Worm (Caenorhabditis elegans) whole organism, young adult: ENCODE results near the gene byn-1.

Source experiments
- C06A6.2 ChIP-seq: fragments of 200-800 bp; sonication (Bioruptor generic); conservative IDR thresholded peaks from 2 replicates; pipeline ENCODE4 v1.3.6; 2022; ENCODE audit warnings: missing genetic modification characterization, missing compliant biosample characterization
- F39B2.1 ChIP-seq: fragments of 200-800 bp; sonication (Bioruptor generic); IDR thresholded peaks from 2 replicates; pipeline ENCODE4 v1.3.6; 2022; ENCODE audit warnings: missing genetic modification reagents, missing genetic modification characterization, missing compliant biosample characterization
- F49E8.2 ChIP-seq: sonication (generic microtip); optimal IDR thresholded peaks from 3 replicates; lab custom pipeline; 2017; ENCODE audit warnings: missing genetic modification characterization, mild to moderate bottlenecking, missing compliant biosample characterization, antibody characterized with exemption, moderate library complexity; ENCODE audit not compliant: insufficient read depth
- F57A8.1 ChIP-seq: fragments of 200-800 bp; sonication (Bioruptor generic); optimal IDR thresholded peaks from 2 replicates; lab custom pipeline; 2018; ENCODE audit warnings: mild to moderate bottlenecking, missing genetic modification characterization, moderate library complexity, missing compliant biosample characterization
- Y53G8AR.9 ChIP-seq: fragments of 200-800 bp; sonication (Bioruptor generic); conservative IDR thresholded peaks from 2 replicates; pipeline ENCODE4 v1.3.6; 2022; ENCODE audit warnings: missing genetic modification reagents, missing genetic modification characterization, missing compliant biosample characterization
- Y56A3A.18 ChIP-seq: fragments of 200-800 bp; sonication (Bioruptor generic); IDR thresholded peaks from 2 replicates; pipeline ENCODE4 v1.3.6; 2022; ENCODE audit warnings: missing genetic modification reagents, missing genetic modification characterization, missing compliant biosample characterization
- Y79H2A.3 ChIP-seq: fragments of 200-800 bp; sonication (Bioruptor generic); conservative IDR thresholded peaks from 2 replicates; pipeline ENCODE4 v1.3.6; 2022; ENCODE audit warnings: missing genetic modification reagents, missing genetic modification characterization, missing compliant biosample characterization
- akir-1 ChIP-seq: fragments of 200-800 bp; sonication (Bioruptor generic); optimal IDR thresholded peaks from 2 replicates; lab custom pipeline; 2018; ENCODE audit warnings: mild to moderate bottlenecking, missing genetic modification characterization, moderate library complexity, missing compliant biosample characterization
- ama-1 ChIP-seq, 3 experiments: fragments of 150-350 bp in 1 of 3; sonication (generic microtip) in 2 of 3; optimal IDR thresholded peaks; 2 replicates each; lab custom pipeline; 2014 to 2018; ENCODE audit warnings: missing biosample characterization in 2 of 3, missing genetic modification characterization in 2 of 3, missing genetic modification reagents in 2 of 3
- aptf-2 ChIP-seq: fragments of 200-800 bp; sonication (Bioruptor generic); conservative IDR thresholded peaks from 2 replicates; pipeline ENCODE4 v1.3.6; 2022; ENCODE audit warnings: missing genetic modification reagents, missing genetic modification characterization, missing compliant biosample characterization
- atf-7 ChIP-seq: sonication (generic microtip); optimal IDR thresholded peaks from 2 replicates; lab custom pipeline; 2017; ENCODE audit warnings: mild to moderate bottlenecking, missing genetic modification characterization, missing compliant biosample characterization
- athp-1 ChIP-seq: sonication (generic microtip); optimal IDR thresholded peaks from 2 replicates; lab custom pipeline; 2017; ENCODE audit warnings: mild to moderate bottlenecking, missing genetic modification characterization, missing compliant biosample characterization
- attf-5 ChIP-seq: fragments of 200-800 bp; sonication (Bioruptor generic); optimal IDR thresholded peaks from 2 replicates; lab custom pipeline; 2018; ENCODE audit warnings: mild to moderate bottlenecking, missing genetic modification characterization, missing compliant biosample characterization
- attf-6 ChIP-seq: fragments of 200-800 bp; sonication (Bioruptor generic); IDR thresholded peaks from 2 replicates; pipeline ENCODE4 v1.3.6; 2022; ENCODE audit warnings: missing genetic modification reagents, missing genetic modification characterization, missing compliant biosample characterization
- bed-1 ChIP-seq: fragments of 200-800 bp; sonication (Bioruptor generic); IDR thresholded peaks from 2 replicates; pipeline ENCODE4 v1.3.6; 2022; ENCODE audit warnings: missing genetic modification reagents, missing genetic modification characterization, missing compliant biosample characterization
- cebp-1 ChIP-seq, 2 experiments: fragments of 200-800 bp in 1 of 2; sonication (Bioruptor generic) in 1 of 2; sonication (generic microtip) in 1 of 2; IDR thresholded peaks in 1 of 2; optimal IDR thresholded peaks in 1 of 2; 2 replicates each; pipeline versions ENCODE4 v1.3.6 to Lab custom; 2017 to 2022; ENCODE audit warnings: missing compliant biosample characterization in 2 of 2, missing genetic modification characterization in 2 of 2, mild to moderate bottlenecking in 1 of 2, missing genetic modification reagents in 1 of 2, moderate library complexity in 1 of 2
- ceh-100 ChIP-seq: fragments of 200-800 bp; sonication (Bioruptor generic); IDR thresholded peaks from 2 replicates; pipeline ENCODE4 v1.3.6; 2022; ENCODE audit warnings: missing genetic modification reagents, missing genetic modification characterization, missing compliant biosample characterization
- dpl-1 ChIP-seq: fragments of 150-350 bp; optimal IDR thresholded peaks from 2 replicates; lab custom pipeline; 2014; ENCODE audit warnings: missing biosample characterization, missing genetic modification reagents, missing genetic modification characterization
- ets-4 ChIP-seq: fragments of 200-800 bp; sonication (Bioruptor generic); optimal IDR thresholded peaks from 2 replicates; lab custom pipeline; 2018; ENCODE audit warnings: mild to moderate bottlenecking, missing genetic modification characterization, missing compliant biosample characterization
- fkh-3 ChIP-seq: sonication (generic microtip); optimal IDR thresholded peaks from 2 replicates; lab custom pipeline; 2016; ENCODE audit warnings: mild to moderate bottlenecking, missing genetic modification characterization, missing compliant biosample characterization
- hlh-26 ChIP-seq: fragments of 200-800 bp; sonication (Bioruptor generic); conservative IDR thresholded peaks from 2 replicates; pipeline ENCODE4 v1.3.6; 2022; ENCODE audit warnings: missing genetic modification reagents, missing genetic modification characterization, missing compliant biosample characterization
- hrde-1 ChIP-seq: sonication (generic microtip); optimal IDR thresholded peaks from 2 replicates; lab custom pipeline; 2016; ENCODE audit warnings: missing genetic modification characterization, mild to moderate bottlenecking, missing compliant biosample characterization, moderate library complexity, missing genotype, missing genetic modification reagents, borderline replicate concordance
- hsf-1 ChIP-seq: fragments of 200-800 bp; sonication (Bioruptor generic); IDR thresholded peaks from 2 replicates; pipeline ENCODE4 v1.3.6; 2022; ENCODE audit warnings: missing genetic modification reagents, missing genetic modification characterization, missing compliant biosample characterization
- lag-1 ChIP-seq: fragments of 200-800 bp; sonication (Bioruptor generic); IDR thresholded peaks from 2 replicates; pipeline ENCODE4 v1.3.6; 2022; ENCODE audit warnings: missing genetic modification reagents, missing genetic modification characterization, missing compliant biosample characterization
- let-526 ChIP-seq: fragments of 200-800 bp; sonication (Bioruptor generic); IDR thresholded peaks from 2 replicates; pipeline ENCODE4 v1.3.6; 2022; ENCODE audit warnings: missing genetic modification reagents, missing genetic modification characterization, missing compliant biosample characterization
- let-607 ChIP-seq, 2 experiments: fragments of 200-800 bp in 1 of 2; sonication (Bioruptor generic) in 1 of 2; sonication (generic microtip) in 1 of 2; optimal IDR thresholded peaks; 2 replicates each; lab custom pipeline; 2016 to 2018; ENCODE audit warnings: mild to moderate bottlenecking in 2 of 2, missing compliant biosample characterization in 2 of 2, missing genetic modification characterization in 2 of 2, moderate library complexity in 2 of 2, missing genotype in 1 of 2
- lin-54 ChIP-seq: fragments of 200-800 bp; sonication (Bioruptor generic); optimal IDR thresholded peaks from 2 replicates; lab custom pipeline; 2018; ENCODE audit warnings: mild to moderate bottlenecking, missing genetic modification characterization, missing compliant biosample characterization
- lsl-1 ChIP-seq: fragments of 200-800 bp; sonication (Bioruptor generic); optimal IDR thresholded peaks from 2 replicates; lab custom pipeline; 2018; ENCODE audit warnings: mild to moderate bottlenecking, missing genetic modification characterization, moderate library complexity, missing compliant biosample characterization
- madf-6 ChIP-seq: fragments of 200-800 bp; sonication (Bioruptor generic); IDR thresholded peaks from 2 replicates; pipeline ENCODE4 v1.3.6; 2022; ENCODE audit warnings: missing genetic modification reagents, missing genetic modification characterization, missing compliant biosample characterization
- mel-28 ChIP-seq: sonication (generic microtip); optimal IDR thresholded peaks from 2 replicates; lab custom pipeline; 2016; ENCODE audit warnings: borderline replicate concordance, mild to moderate bottlenecking, missing genetic modification characterization, missing compliant biosample characterization
- nhr-120 ChIP-seq: fragments of 200-800 bp; sonication (Bioruptor generic); IDR thresholded peaks from 2 replicates; pipeline ENCODE4 v1.3.6; 2022; ENCODE audit warnings: missing genetic modification characterization, missing compliant biosample characterization
- nhr-90 ChIP-seq: sonication (generic microtip); optimal IDR thresholded peaks from 2 replicates; lab custom pipeline; 2016; ENCODE audit warnings: missing genotype, mild to moderate bottlenecking, missing genetic modification characterization, missing compliant biosample characterization
- pbrm-1 ChIP-seq: fragments of 200-800 bp; sonication (Bioruptor generic); IDR thresholded peaks from 2 replicates; pipeline ENCODE4 v1.3.6; 2022; ENCODE audit warnings: missing genetic modification reagents, missing genetic modification characterization, missing compliant biosample characterization
- repo-1 ChIP-seq: sonication (generic microtip); optimal IDR thresholded peaks from 2 replicates; lab custom pipeline; 2017; ENCODE audit warnings: mild to moderate bottlenecking, missing genetic modification characterization, missing compliant biosample characterization
- sdz-38 ChIP-seq: sonication (generic microtip); optimal IDR thresholded peaks from 2 replicates; lab custom pipeline; 2016; ENCODE audit warnings: missing genotype, missing genetic modification characterization, missing compliant biosample characterization
- snpc-1.1 ChIP-seq: sonication (generic microtip); optimal IDR thresholded peaks from 2 replicates; lab custom pipeline; 2017; ENCODE audit warnings: missing genetic modification characterization, mild to moderate bottlenecking, missing compliant biosample characterization, antibody characterized with exemption, moderate library complexity, missing genotype, missing genetic modification reagents; ENCODE audit not compliant: insufficient read depth
- snpc-3.4 ChIP-seq: sonication (generic microtip); optimal IDR thresholded peaks from 2 replicates; lab custom pipeline; 2017; ENCODE audit warnings: missing genetic modification characterization, mild to moderate bottlenecking, missing compliant biosample characterization, antibody characterized with exemption, moderate library complexity, missing genotype, missing genetic modification reagents
- snpc-4 ChIP-seq, 5 experiments: fragments of 150-350 bp in 1 of 5; sonication (generic microtip) in 4 of 5; optimal IDR thresholded peaks; 2 replicates each; lab custom pipeline; 2014 to 2018; ENCODE audit warnings: missing genetic modification characterization in 5 of 5, missing biosample characterization in 3 of 5, antibody characterized with exemption in 2 of 5, mild to moderate bottlenecking in 2 of 5, missing compliant biosample characterization in 2 of 5, missing genotype in 2 of 5, moderate library complexity in 2 of 5, missing genetic modification reagents in 1 of 5
- somi-1 ChIP-seq: fragments of 200-800 bp; sonication (Bioruptor generic); optimal IDR thresholded peaks from 2 replicates; lab custom pipeline; 2018; ENCODE audit warnings: mild to moderate bottlenecking, missing genetic modification characterization, missing compliant biosample characterization
- tlf-1 ChIP-seq: fragments of 200-800 bp; sonication (Bioruptor generic); optimal IDR thresholded peaks from 2 replicates; lab custom pipeline; 2018; ENCODE audit warnings: mild to moderate bottlenecking, missing genetic modification characterization, missing compliant biosample characterization
- unc-130 ChIP-seq: sonication (generic microtip); optimal IDR thresholded peaks from 2 replicates; lab custom pipeline; 2016; ENCODE audit warnings: missing genetic modification reagents, missing genetic modification characterization, missing compliant biosample characterization
- unc-62 ChIP-seq: fragments of 150-350 bp; optimal IDR thresholded peaks from 2 replicates; lab custom pipeline; 2014; ENCODE audit warnings: missing biosample characterization, missing genetic modification reagents, missing genetic modification characterization
- xnd-1 ChIP-seq: sonication (generic microtip); optimal IDR thresholded peaks from 2 replicates; lab custom pipeline; 2016; ENCODE audit warnings: missing genotype, missing genetic modification reagents, missing genetic modification characterization, missing compliant biosample characterization
- ztf-18 ChIP-seq: sonication (generic microtip); optimal IDR thresholded peaks from 2 replicates; lab custom pipeline; 2016; ENCODE audit warnings: missing genotype, mild to moderate bottlenecking, missing genetic modification characterization, missing compliant biosample characterization
- ztf-26 ChIP-seq: sonication (generic microtip); optimal IDR thresholded peaks from 2 replicates; lab custom pipeline; 2017; ENCODE audit warnings: missing genetic modification characterization, missing compliant biosample characterization
- ztf-28 ChIP-seq: fragments of 200-800 bp; sonication (Bioruptor generic); IDR thresholded peaks from 2 replicates; pipeline ENCODE4 v1.3.6; 2022; ENCODE audit warnings: missing genetic modification reagents, missing genetic modification characterization, missing compliant biosample characterization

The byn-1 gene

DNA sequence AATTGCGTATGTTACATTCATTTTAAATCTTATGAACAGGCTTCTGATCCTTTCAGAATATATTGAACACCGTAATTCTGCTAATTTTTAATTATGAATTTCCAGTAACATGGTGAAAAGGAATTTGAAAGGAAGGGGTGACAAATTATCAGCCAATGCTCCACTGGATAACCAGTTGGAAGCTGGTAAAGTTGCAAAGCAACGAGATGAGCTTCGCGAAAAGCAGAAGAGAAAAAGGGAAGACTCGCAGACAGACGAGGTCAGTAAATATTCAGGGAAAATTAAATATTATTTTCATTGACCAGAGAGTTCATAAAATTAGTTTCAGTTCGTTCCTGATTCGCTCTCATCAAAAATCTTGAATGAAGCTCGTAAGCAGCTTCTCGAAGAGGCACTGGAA, at the start of gene byn-1:
Gene byn-1 (plus strand): TSS at position 106 of the 400 bp plus-strand sequence.
- no peak for TF ChIP-seq Y79H2A.3 (GFP tag; lab: Robert Waterston, UW)
- no peak for TF ChIP-seq dpl-1 (GFP tag; lab: Kevin White, UChicago)
- TF ChIP-seq ztf-28 (GFP tag; lab: Robert Waterston, UW): no peak
- no peak for TF ChIP-seq attf-6 (GFP tag; lab: Robert Waterston, UW)
- TF ChIP-seq ztf-18 (tag; lab: Kevin White, UChicago): no peak
- TF ChIP-seq aptf-2: no peak
- peak; percentile 56 for TF ChIP-seq madf-6 (GFP tag; lab: Robert Waterston, UW)
- peak; percentile 12 for TF ChIP-seq F49E8.2 (tag; lab: Kevin White, UChicago)
- TF ChIP-seq tlf-1: peak; percentile 35
- peak; percentile 33 for TF ChIP-seq atf-7
- TF ChIP-seq let-526 (GFP tag; lab: Robert Waterston, UW): no peak
- no peak for TF ChIP-seq unc-130
- TF ChIP-seq snpc-4 (GFP tag; optimal IDR thresholded peaks at IDR 0.05; lab: Kevin White, UChicago): no peak
- TF ChIP-seq snpc-4 (tag; optimal IDR thresholded peaks at IDR 0.05; lab: Kevin White, UChicago): peak in 1 of 4 experiments; percentile 26
- TF ChIP-seq F57A8.1 (GFP tag; lab: Kevin White, UChicago): no peak
- TF ChIP-seq bed-1 (GFP tag; lab: Robert Waterston, UW): no peak
- TF ChIP-seq fkh-3 (tag; lab: Kevin White, UChicago): peak; percentile 76
- no peak for TF ChIP-seq pbrm-1
- TF ChIP-seq hrde-1 (tag; lab: Kevin White, UChicago): peak; percentile 46
- peak; percentile 32 for TF ChIP-seq snpc-3.4 (tag; lab: Kevin White, UChicago)
- no peak for TF ChIP-seq ets-4 (GFP tag; lab: Kevin White, UChicago)
- no peak for TF ChIP-seq ztf-26
- no peak for TF ChIP-seq F39B2.1 (GFP tag; lab: Robert Waterston, UW)
- TF ChIP-seq cebp-1 (GFP tag; IDR thresholded peaks at IDR 0.05; lab: Robert Waterston, UW): no peak
- peak; percentile 22 for TF ChIP-seq cebp-1 (tag; optimal IDR thresholded peaks at IDR 0.05; lab: Kevin White, UChicago)
- TF ChIP-seq somi-1 (GFP tag; lab: Kevin White, UChicago): no peak
- TF ChIP-seq xnd-1 (tag; lab: Kevin White, UChicago): no peak
- TF ChIP-seq ceh-100: no peak
- no peak for TF ChIP-seq let-607 (tag; optimal IDR thresholded peaks at IDR 0.05; lab: Kevin White, UChicago)
- peak; percentile 32 for TF ChIP-seq athp-1 (tag; lab: Kevin White, UChicago)
- TF ChIP-seq attf-5 (GFP tag; lab: Kevin White, UChicago): no peak
- TF ChIP-seq unc-62: no peak
- no peak for TF ChIP-seq sdz-38 (tag; lab: Kevin White, UChicago)
- no peak for TF ChIP-seq C06A6.2
- TF ChIP-seq ama-1 (optimal IDR thresholded peaks at IDR 0.05; lab: Kevin White, UChicago): no peak
- TF ChIP-seq ama-1 (GFP tag; optimal IDR thresholded peaks at IDR 0.05; lab: Kevin White, UChicago): peak in 1 of 2 experiments; percentile 26
- TF ChIP-seq lag-1 (GFP tag; lab: Robert Waterston, UW): no peak
- no peak for TF ChIP-seq nhr-120
- TF ChIP-seq lin-54 (GFP tag; lab: Kevin White, UChicago): peak; percentile 24
- TF ChIP-seq repo-1: peak; percentile 5
- 0 out of 2 replicates have a peak, but pooled peaks have one; percentile 50 for TF ChIP-seq Y53G8AR.9
- no peak for TF ChIP-seq mel-28
- TF ChIP-seq hlh-26 (GFP tag; lab: Robert Waterston, UW): no peak
- TF ChIP-seq nhr-90 (tag; lab: Kevin White, UChicago): no peak
- TF ChIP-seq hsf-1 (GFP tag; lab: Robert Waterston, UW): peak; percentile 69
- TF ChIP-seq Y56A3A.18 (GFP tag; lab: Robert Waterston, UW): peak; percentile 35; the same call in 1 of the 2 replicates
- TF ChIP-seq snpc-1.1: peak; percentile 9
- TF ChIP-seq lsl-1 (GFP tag; lab: Kevin White, UChicago): no peak
- no peak for TF ChIP-seq akir-1 (GFP tag; lab: Kevin White, UChicago)
